Worm (Caenorhabditis elegans): ENCODE results near the gene T13F3.6.

- TF ChIP-seq madf-9 (GFP tag; conservative IDR thresholded peaks at IDR 0.05), result no peak
- no peak for TF ChIP-seq Y5F2A.4 (GFP tag; optimal IDR thresholded peaks at IDR 0.05)
- no peak for TF ChIP-seq fos-1 (tag; optimal IDR thresholded peaks at IDR 0.05)
- TF ChIP-seq nhr-76 (tag; optimal IDR thresholded peaks at IDR 0.05), result no peak
- TF ChIP-seq saeg-2 (GFP tag; IDR thresholded peaks at IDR 0.05), result no peak
Measured at ce11 chrV:16235135-16235534, 35.9 kb downstream of the T13F3.6 start, which contains the start of gene F21H7.3.
